Worm (Caenorhabditis elegans) whole organism, L1 larva: ENCODE data around the gene F35G12.5.

Experiments used
- C34B4.2 ChIP-seq: sonication (generic microtip); optimal IDR thresholded peaks from 2 replicates; lab custom pipeline; 2017; ENCODE audit warnings: mild to moderate bottlenecking, missing genetic modification characterization, missing compliant biosample characterization
- aha-1 ChIP-seq: fragments of 150-350 bp; optimal IDR thresholded peaks from 2 replicates; lab custom pipeline; 2014; ENCODE audit warnings: missing biosample characterization, missing genetic modification characterization
- aly-2 ChIP-seq: fragments of 150-350 bp; optimal IDR thresholded peaks from 2 replicates; lab custom pipeline; 2014; ENCODE audit warnings: missing biosample characterization, missing genetic modification characterization
- blmp-1 ChIP-seq: fragments of 150-350 bp; optimal IDR thresholded peaks from 2 replicates; lab custom pipeline; 2014; ENCODE audit warnings: missing biosample characterization, missing genetic modification characterization
- ceh-63 ChIP-seq: fragments of 200-800 bp; sonication (Bioruptor generic); optimal IDR thresholded peaks from 2 replicates; lab custom pipeline; 2018; ENCODE audit warnings: mild to moderate bottlenecking, missing genetic modification characterization, missing compliant biosample characterization
- ceh-8 ChIP-seq: fragments of 200-800 bp; sonication (Bioruptor generic); optimal IDR thresholded peaks from 2 replicates; lab custom pipeline; 2018; ENCODE audit warnings: mild to moderate bottlenecking, missing genetic modification characterization, moderate library complexity, missing compliant biosample characterization
- ceh-88 ChIP-seq: fragments of 200-800 bp; sonication (Bioruptor generic); IDR thresholded peaks from 2 replicates; pipeline ENCODE4 v1.3.6; 2022; ENCODE audit warnings: missing genetic modification characterization, missing compliant biosample characterization
- dpl-1 ChIP-seq, 3 experiments: fragments of 150-350 bp in 2 of 3; sonication (generic microtip) in 1 of 3; optimal IDR thresholded peaks; 2 replicates each; lab custom pipeline; 2014 to 2017; ENCODE audit warnings: missing biosample characterization in 3 of 3, missing genetic modification characterization in 3 of 3, missing genetic modification reagents in 3 of 3
- efl-1 ChIP-seq, 4 experiments: fragments of 150-350 bp; optimal IDR thresholded peaks in 3 of 4; peaks in 1 of 4; 1 replicate in 1 of 4; 2 replicates in 3 of 4; lab custom pipeline; 2014; ENCODE audit warnings: missing biosample characterization in 2 of 4, missing genetic modification characterization in 2 of 4, missing genetic modification reagents in 2 of 4
- egl-13 ChIP-seq: sonication (generic microtip); optimal IDR thresholded peaks from 2 replicates; lab custom pipeline; 2016; ENCODE audit warnings: missing genotype, missing genetic modification reagents, missing genetic modification characterization, missing compliant biosample characterization
- egl-27 ChIP-seq, 2 experiments: fragments of 150-350 bp in 1 of 2; sonication (generic microtip); optimal IDR thresholded peaks; 3 replicates each; lab custom pipeline; 2017 to 2018; ENCODE audit warnings: missing biosample characterization in 2 of 2, missing genetic modification characterization in 2 of 2, missing genetic modification reagents in 2 of 2
- elt-3 ChIP-seq, 6 experiments: fragments of 150-350 bp in 1 of 6; sonication (generic microtip); optimal IDR thresholded peaks; 2 replicates each; lab custom pipeline; 2017 to 2018; ENCODE audit warnings: missing biosample characterization in 6 of 6, missing genetic modification characterization in 6 of 6, inconsistent platforms in 1 of 6
- ets-5 ChIP-seq: fragments of 200-800 bp; sonication (Bioruptor generic); IDR thresholded peaks from 2 replicates; pipeline ENCODE4 v1.3.6; 2022; ENCODE audit warnings: missing genetic modification characterization, missing compliant biosample characterization
- fkh-10 ChIP-seq: sonication (generic microtip); optimal IDR thresholded peaks from 2 replicates; lab custom pipeline; 2017; ENCODE audit warnings: missing biosample characterization, missing genetic modification reagents, missing genetic modification characterization
- fkh-8 ChIP-seq: sonication (generic microtip); optimal IDR thresholded peaks from 2 replicates; lab custom pipeline; 2016; ENCODE audit warnings: mild to moderate bottlenecking, missing genetic modification characterization, missing compliant biosample characterization
- grh-1 ChIP-seq: fragments of 200-800 bp; sonication (Bioruptor generic); IDR thresholded peaks from 2 replicates; pipeline ENCODE4 v1.3.6; 2022; ENCODE audit warnings: missing genetic modification reagents, missing genetic modification characterization, missing compliant biosample characterization
- hpl-2 ChIP-seq: fragments of 150-350 bp; optimal IDR thresholded peaks from 2 replicates; lab custom pipeline; 2014; ENCODE audit warnings: missing biosample characterization, missing genetic modification reagents, missing genetic modification characterization
- irx-1 ChIP-seq: sonication (generic microtip); optimal IDR thresholded peaks from 2 replicates; lab custom pipeline; 2016; ENCODE audit warnings: missing genetic modification characterization, missing compliant biosample characterization
- jun-1 ChIP-seq: fragments of 150-350 bp; optimal IDR thresholded peaks from 2 replicates; lab custom pipeline; 2014; ENCODE audit warnings: missing biosample characterization, missing genetic modification reagents, missing genetic modification characterization
- lin-13 ChIP-seq: fragments of 150-350 bp; optimal IDR thresholded peaks from 2 replicates; lab custom pipeline; 2014; ENCODE audit warnings: missing biosample characterization, missing genetic modification reagents, missing genetic modification characterization
- lin-14 ChIP-seq: fragments of 200-800 bp; sonication (Bioruptor generic); optimal IDR thresholded peaks from 2 replicates; lab custom pipeline; 2018; ENCODE audit warnings: mild to moderate bottlenecking, missing genetic modification characterization, moderate library complexity, missing compliant biosample characterization
- lin-15B ChIP-seq: fragments of 150-350 bp; sonication (generic microtip); optimal IDR thresholded peaks from 3 replicates; lab custom pipeline; 2014; ENCODE audit warnings: missing biosample characterization, missing genetic modification characterization
- lin-35 ChIP-seq, 2 experiments: fragments of 150-350 bp; optimal IDR thresholded peaks; 2 replicates each; lab custom pipeline; 2014; ENCODE audit warnings: missing biosample characterization in 2 of 2, missing genetic modification characterization in 2 of 2, missing genetic modification reagents in 2 of 2
- lin-39 ChIP-seq: fragments of 150-350 bp; optimal IDR thresholded peaks from 2 replicates; lab custom pipeline; 2014; ENCODE audit warnings: missing biosample characterization, missing genetic modification reagents, missing genetic modification characterization
- lir-3 ChIP-seq: sonication (generic microtip); optimal IDR thresholded peaks from 2 replicates; lab custom pipeline; 2016; ENCODE audit warnings: mild to moderate bottlenecking, missing genetic modification characterization, moderate library complexity, missing compliant biosample characterization; ENCODE audit not compliant: poor library complexity
- lsy-2 ChIP-seq, 2 experiments: fragments of 150-350 bp; optimal IDR thresholded peaks; 2 replicates each; lab custom pipeline; 2014; ENCODE audit warnings: missing biosample characterization in 2 of 2, missing genetic modification characterization in 2 of 2
- mdl-1 ChIP-seq, 2 experiments: fragments of 150-350 bp; optimal IDR thresholded peaks; 2 replicates each; lab custom pipeline; 2014 to 2017; ENCODE audit warnings: missing biosample characterization in 2 of 2, missing genetic modification characterization in 2 of 2, inconsistent platforms in 1 of 2
- mef-2 ChIP-seq: fragments of 150-350 bp; optimal IDR thresholded peaks from 2 replicates; lab custom pipeline; 2014; ENCODE audit warnings: missing biosample characterization, missing genetic modification characterization
- mep-1 ChIP-seq: fragments of 150-350 bp; optimal IDR thresholded peaks from 2 replicates; lab custom pipeline; 2014; ENCODE audit warnings: missing biosample characterization, missing genetic modification characterization
- nhr-12 ChIP-seq: sonication (generic microtip); optimal IDR thresholded peaks from 2 replicates; lab custom pipeline; 2017; ENCODE audit warnings: missing biosample characterization, missing genetic modification characterization
- nhr-19 ChIP-seq: fragments of 200-800 bp; sonication (Bioruptor generic); conservative IDR thresholded peaks from 2 replicates; pipeline ENCODE4 v1.3.6; 2022; ENCODE audit warnings: missing genetic modification characterization, missing compliant biosample characterization
- nhr-20 ChIP-seq: sonication (generic microtip); optimal IDR thresholded peaks from 2 replicates; lab custom pipeline; 2016; ENCODE audit warnings: mild to moderate bottlenecking, missing genetic modification characterization, missing compliant biosample characterization
- nhr-71 ChIP-seq: sonication (generic microtip); optimal IDR thresholded peaks from 2 replicates; lab custom pipeline; 2016; ENCODE audit warnings: mild to moderate bottlenecking, missing genetic modification characterization, moderate library complexity, missing compliant biosample characterization
- nhr-77 ChIP-seq: fragments of 150-350 bp; optimal IDR thresholded peaks from 2 replicates; lab custom pipeline; 2014; ENCODE audit warnings: missing biosample characterization, missing genetic modification characterization
- pax-3 ChIP-seq: fragments of 200-800 bp; sonication (Bioruptor generic); optimal IDR thresholded peaks from 2 replicates; lab custom pipeline; 2018; ENCODE audit warnings: mild to moderate bottlenecking, missing genetic modification characterization, moderate library complexity, missing compliant biosample characterization
- pqm-1 ChIP-seq: sonication (generic microtip); optimal IDR thresholded peaks from 3 replicates; lab custom pipeline; 2017; ENCODE audit warnings: missing biosample characterization, missing genetic modification characterization
- skn-1 ChIP-seq: fragments of 150-350 bp; optimal IDR thresholded peaks from 2 replicates; lab custom pipeline; 2014; ENCODE audit warnings: missing biosample characterization, missing genetic modification characterization
- snu-23 ChIP-seq: sonication (generic microtip); optimal IDR thresholded peaks from 2 replicates; lab custom pipeline; 2016; ENCODE audit warnings: missing genetic modification characterization, missing compliant biosample characterization
- sox-4 ChIP-seq: sonication (generic microtip); optimal IDR thresholded peaks from 2 replicates; lab custom pipeline; 2016; ENCODE audit warnings: missing genetic modification characterization, missing compliant biosample characterization
- sptf-1 ChIP-seq: fragments of 150-350 bp; optimal IDR thresholded peaks from 2 replicates; lab custom pipeline; 2014; ENCODE audit warnings: missing biosample characterization, missing genetic modification characterization
- sup-37 ChIP-seq: fragments of 200-800 bp; sonication (Bioruptor generic); optimal IDR thresholded peaks from 2 replicates; lab custom pipeline; 2018; ENCODE audit warnings: mild to moderate bottlenecking, missing genetic modification characterization, missing compliant biosample characterization
- swsn-7 ChIP-seq: sonication (generic microtip); optimal IDR thresholded peaks from 2 replicates; lab custom pipeline; 2016; ENCODE audit warnings: missing genetic modification characterization, missing compliant biosample characterization
- tbx-2 ChIP-seq: sonication (generic microtip); optimal IDR thresholded peaks from 2 replicates; lab custom pipeline; 2016; ENCODE audit warnings: missing genetic modification characterization, missing compliant biosample characterization
- tlp-1 ChIP-seq: fragments of 150-350 bp; optimal IDR thresholded peaks from 2 replicates; lab custom pipeline; 2014; ENCODE audit warnings: missing biosample characterization, missing genetic modification characterization
- unc-130 ChIP-seq: fragments of 150-350 bp; optimal IDR thresholded peaks from 2 replicates; lab custom pipeline; 2017; ENCODE audit warnings: missing biosample characterization, missing genetic modification characterization, inconsistent platforms
- unc-30 ChIP-seq: sonication (generic microtip); optimal IDR thresholded peaks from 2 replicates; lab custom pipeline; 2017; ENCODE audit warnings: missing biosample characterization, missing genetic modification characterization
- unc-62 ChIP-seq: fragments of 150-350 bp; optimal IDR thresholded peaks from 2 replicates; lab custom pipeline; 2014; ENCODE audit warnings: missing biosample characterization, missing genetic modification reagents, missing genetic modification characterization
- unc-98 ChIP-seq: fragments of 200-800 bp; sonication (Bioruptor generic); IDR thresholded peaks from 2 replicates; pipeline ENCODE4 v1.3.6; 2022; ENCODE audit warnings: missing genetic modification characterization, missing compliant biosample characterization
- xbp-1 ChIP-seq: sonication (generic microtip); optimal IDR thresholded peaks from 2 replicates; lab custom pipeline; 2016; ENCODE audit warnings: missing genetic modification characterization, missing compliant biosample characterization
- zip-4 ChIP-seq: fragments of 200-800 bp; sonication (Bioruptor generic); optimal IDR thresholded peaks from 2 replicates; lab custom pipeline; 2018; ENCODE audit warnings: mild to moderate bottlenecking, missing genetic modification characterization, moderate library complexity, missing compliant biosample characterization
- ztf-4 ChIP-seq: fragments of 150-350 bp; optimal IDR thresholded peaks from 2 replicates; lab custom pipeline; 2014; ENCODE audit warnings: missing biosample characterization, missing genetic modification characterization

Gene F35G12.5

DNA sequence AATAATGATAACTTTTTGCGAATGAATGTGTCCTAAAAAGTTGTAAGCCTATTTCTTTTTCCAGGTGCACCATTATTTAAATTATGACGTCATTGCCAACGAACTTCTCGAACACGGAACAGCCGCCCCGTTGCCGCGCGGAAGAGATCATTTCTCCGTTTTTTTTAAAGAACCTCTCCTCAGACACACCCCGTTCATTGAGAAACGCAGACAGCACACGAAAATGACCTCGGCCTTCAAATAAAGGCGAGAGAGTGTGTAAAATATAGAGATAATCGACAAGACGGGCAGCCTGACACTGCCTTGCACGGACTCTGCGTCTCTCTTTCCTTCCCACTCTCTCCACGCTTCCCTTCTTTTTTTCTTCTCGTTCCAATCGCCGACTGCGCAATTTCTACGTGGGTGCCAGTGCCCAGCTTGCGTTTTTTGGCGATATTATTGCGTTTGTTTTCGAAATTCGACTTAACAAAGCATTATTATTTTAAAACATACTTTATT, 23.5 kb upstream of the F35G12.5 start (continued):
- TF ChIP-seq C34B4.2 (tag; lab: Kevin White, UChicago) (no peak), unc-98 (GFP tag; lab: Robert Waterston, UW) (no peak), sup-37 (GFP tag; lab: Kevin White, UChicago) (no peak), lin-15B (tag; lab: Kevin White, UChicago) (no peak), lin-39 (tag; lab: Kevin White, UChicago) (no peak), ceh-63 (GFP tag; lab: Kevin White, UChicago) (no peak), nhr-77 (peak; percentile 66), jun-1 (tag; lab: Kevin White, UChicago) (peak; percentile 41), ceh-8 (GFP tag; lab: Kevin White, UChicago) (no peak), elt-3 (tag; optimal IDR thresholded peaks at IDR 0.05; lab: Kevin White, UChicago) (peak in 3 of 6 experiments; percentile 11 to 74 (median 22)), ceh-88 (no peak), lin-14 (GFP tag; lab: Kevin White, UChicago) (peak; percentile 98), irx-1 (tag; lab: Kevin White, UChicago) (peak; percentile 35), mdl-1 (tag; optimal IDR thresholded peaks at IDR 0.05; lab: Kevin White, UChicago) (peak in 1 of 2 experiments; percentile 55), dpl-1 (GFP tag; optimal IDR thresholded peaks at IDR 0.05; lab: Kevin White, UChicago) (peak in 2 of 3 experiments; percentile 34 to 47), grh-1 (GFP tag; lab: Robert Waterston, UW) (peak; percentile 36; the same call in 1 of the 2 replicates), efl-1 (optimal IDR thresholded peaks at IDR 0.05; lab: Kevin White, UChicago) (peak; percentile 70 to 82), efl-1 (GFP tag; optimal IDR thresholded peaks at IDR 0.05 in 1 of 2; lab: Kevin White, UChicago) (peak; percentile 33 to 93), xbp-1 (peak; percentile 69), lin-13 (peak; percentile 45), sptf-1 (tag; lab: Kevin White, UChicago) (no peak), nhr-19 (GFP tag; lab: Robert Waterston, UW) (peak; percentile 54), zip-4 (GFP tag; lab: Kevin White, UChicago) (no peak), nhr-12 (tag; lab: Kevin White, UChicago) (no peak), sox-4 (no peak), ztf-4 (tag; lab: Kevin White, UChicago) (peak; percentile 75), nhr-71 (peak; percentile 85), fkh-8 (tag; lab: Kevin White, UChicago) (peak; percentile 19), blmp-1 (tag; lab: Kevin White, UChicago) (peak; percentile 61), aly-2 (peak; percentile 22), lsy-2 (tag; optimal IDR thresholded peaks at IDR 0.05; lab: Kevin White, UChicago) (peak; percentile 61), egl-13 (tag; lab: Kevin White, UChicago) (peak; percentile 31), nhr-20 (tag; lab: Kevin White, UChicago) (peak; percentile 69), pax-3 (no peak), swsn-7 (tag; lab: Kevin White, UChicago) (peak; percentile 77), tbx-2 (peak; percentile 74), lin-35 (GFP tag; optimal IDR thresholded peaks at IDR 0.05; lab: Kevin White, UChicago) (peak; percentile 52 to 53), lir-3 (tag; lab: Kevin White, UChicago) (no peak), hpl-2 (GFP tag; lab: Kevin White, UChicago) (no peak), fkh-10 (GFP tag; lab: Kevin White, UChicago) (no peak)

DNA sequence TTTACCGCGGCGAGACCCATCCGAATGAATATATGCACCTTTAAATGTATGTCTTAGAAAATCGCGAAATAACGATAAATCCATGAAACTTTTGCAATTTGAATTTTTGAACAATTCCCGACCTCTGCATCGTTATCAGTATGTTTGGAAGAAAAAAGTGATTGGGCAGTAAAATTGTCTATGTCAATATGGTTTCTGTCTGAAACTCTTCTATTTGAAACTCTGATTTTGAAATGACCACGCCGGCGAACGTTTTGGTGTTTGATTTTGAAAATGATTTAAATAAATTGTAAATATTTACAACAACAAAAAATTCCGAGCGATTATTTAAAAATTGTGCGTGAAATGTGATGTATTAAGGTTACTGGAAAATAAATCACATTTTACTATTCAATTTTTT, 22.6 kb upstream of the F35G12.5 start:
- TF ChIP-seq zip-4 (GFP tag; lab: Kevin White, UChicago) (no peak), tlp-1 (tag; lab: Kevin White, UChicago) (no peak), ets-5 (GFP tag; lab: Robert Waterston, UW) (no peak), pqm-1 (tag; lab: Kevin White, UChicago) (no peak), egl-27 (tag; optimal IDR thresholded peaks at IDR 0.05; lab: Kevin White, UChicago) (no peak), sptf-1 (tag; lab: Kevin White, UChicago) (no peak), tbx-2 (no peak), unc-62 (GFP tag; lab: Kevin White, UChicago) (no peak), unc-30 (no peak), mef-2 (tag; lab: Kevin White, UChicago) (no peak), nhr-19 (GFP tag; lab: Robert Waterston, UW) (no peak), mep-1 (no peak), nhr-12 (tag; lab: Kevin White, UChicago) (no peak), unc-130 (tag; lab: Kevin White, UChicago) (no peak), aha-1 (tag; lab: Kevin White, UChicago) (no peak), lin-13 (no peak), skn-1 (tag; lab: Kevin White, UChicago) (no peak), snu-23 (no peak)
